Fruit fly (Drosophila melanogaster) whole organism, embryonic: Measurements from ENCODE around the gene CG2955.

Experiments used
- B-H2 ChIP-seq: fragments of 200-800 bp; sonication (Bioruptor generic); optimal IDR thresholded peaks from 2 replicates; lab custom pipeline; 2018; ENCODE audit warnings: missing biosample characterization, mild to moderate bottlenecking, missing genetic modification characterization
- BEAF-32 ChIP-seq: fragments of 200-800 bp; sonication (Bioruptor generic); optimal IDR thresholded peaks from 3 replicates; lab custom pipeline; 2017; ENCODE audit warnings: missing biosample characterization, missing genetic modification characterization, mild to moderate bottlenecking, moderate library complexity, missing genetic modification reagents
- CG10147 ChIP-seq: fragments of 200-800 bp; sonication (Bioruptor generic); optimal IDR thresholded peaks from 2 replicates; lab custom pipeline; 2019; ENCODE audit warnings: missing biosample characterization, mild to moderate bottlenecking, missing genetic modification characterization, moderate library complexity
- CG10959 ChIP-seq: fragments of 200-800 bp; sonication (Bioruptor generic); IDR thresholded peaks from 2 replicates; pipeline ENCODE4 v1.3.6; 2022; ENCODE audit warnings: missing biosample characterization, missing genetic modification characterization
- CG11085 ChIP-seq: fragments of 200-800 bp; sonication (Bioruptor generic); IDR thresholded peaks from 2 replicates; pipeline ENCODE4 v1.3.6; 2022; ENCODE audit warnings: missing biosample characterization, missing genetic modification characterization
- CG11093 ChIP-seq: fragments of 200-800 bp; sonication (Bioruptor generic); IDR thresholded peaks from 3 replicates; pipeline ENCODE4 v1.3.6; 2022; ENCODE audit warnings: missing biosample characterization, missing genetic modification characterization
- CG11560 ChIP-seq: fragments of 200-800 bp; sonication (Bioruptor generic); IDR thresholded peaks from 3 replicates; pipeline ENCODE4 v1.3.6; 2022; ENCODE audit warnings: missing biosample characterization, missing genetic modification characterization
- CG12071 ChIP-seq: fragments of 200-800 bp; sonication (Bioruptor generic); optimal IDR thresholded peaks from 3 replicates; lab custom pipeline; 2018; ENCODE audit warnings: missing biosample characterization, mild to moderate bottlenecking, missing genetic modification characterization
- CG12155 ChIP-seq: fragments of 200-800 bp; sonication (Bioruptor generic); optimal IDR thresholded peaks from 3 replicates; lab custom pipeline; 2016; ENCODE audit warnings: missing biosample characterization, missing genetic modification characterization
- CG13624 ChIP-seq: fragments of 200-800 bp; sonication (Bioruptor generic); optimal IDR thresholded peaks from 2 replicates; lab custom pipeline; 2016; ENCODE audit warnings: missing biosample characterization, missing genetic modification characterization
- CG13775 ChIP-seq: fragments of 200-800 bp; sonication (Bioruptor generic); optimal IDR thresholded peaks from 3 replicates; lab custom pipeline; 2017; ENCODE audit warnings: missing biosample characterization, mild to moderate bottlenecking, missing genetic modification characterization
- CG15601 ChIP-seq: fragments of 200-800 bp; sonication (Bioruptor generic); optimal IDR thresholded peaks from 3 replicates; lab custom pipeline; 2019; ENCODE audit warnings: missing biosample characterization, mild to moderate bottlenecking, missing genetic modification characterization, moderate library complexity
- CG17328 ChIP-seq: fragments of 200-800 bp; sonication (Bioruptor generic); IDR thresholded peaks from 2 replicates; pipeline ENCODE4 v1.3.6; 2022; ENCODE audit warnings: missing biosample characterization, missing genetic modification characterization
- CG17359 ChIP-seq: fragments of 200-800 bp; sonication (Bioruptor generic); optimal IDR thresholded peaks from 3 replicates; lab custom pipeline; 2018; ENCODE audit warnings: missing biosample characterization, mild to moderate bottlenecking, missing genetic modification characterization, moderate library complexity
- CG17361 ChIP-seq: fragments of 200-800 bp; sonication (Bioruptor generic); IDR thresholded peaks from 3 replicates; pipeline ENCODE4 v1.3.6; 2022; ENCODE audit warnings: missing biosample characterization, missing genetic modification characterization
- CG17568 ChIP-seq: fragments of 200-800 bp; sonication (Bioruptor generic); optimal IDR thresholded peaks from 2 replicates; lab custom pipeline; 2018; ENCODE audit warnings: missing biosample characterization, mild to moderate bottlenecking, missing genetic modification characterization, moderate library complexity
- CG18262 ChIP-seq: fragments of 200-800 bp; optimal IDR thresholded peaks from 3 replicates; lab custom pipeline; 2019; ENCODE audit warnings: missing biosample characterization, mild to moderate bottlenecking, missing genetic modification characterization, moderate library complexity
- CG18619 ChIP-seq: fragments of 200-800 bp; sonication (Bioruptor generic); optimal IDR thresholded peaks from 3 replicates; lab custom pipeline; 2017; ENCODE audit warnings: missing biosample characterization, mild to moderate bottlenecking, missing genetic modification characterization
- CG31441 ChIP-seq: fragments of 200-800 bp; sonication (Bioruptor generic); IDR thresholded peaks from 2 replicates; pipeline ENCODE4 v1.3.6; 2022; ENCODE audit warnings: missing biosample characterization, missing genetic modification characterization
- CG3847 ChIP-seq: fragments of 200-800 bp; sonication (Bioruptor generic); IDR thresholded peaks from 2 replicates; pipeline ENCODE4 v1.3.6; 2022; ENCODE audit warnings: missing biosample characterization, missing genetic modification characterization
- CG4282 ChIP-seq: fragments of 200-800 bp; sonication (Bioruptor generic); optimal IDR thresholded peaks from 2 replicates; lab custom pipeline; 2016; ENCODE audit warnings: missing biosample characterization, missing genetic modification characterization
- CG6854 ChIP-seq: fragments of 200-800 bp; sonication (Bioruptor generic); optimal IDR thresholded peaks from 3 replicates; lab custom pipeline; 2017; ENCODE audit warnings: missing biosample characterization, mild to moderate bottlenecking, missing genetic modification characterization
- CG7839 ChIP-seq: fragments of 200-800 bp; sonication (Bioruptor generic); optimal IDR thresholded peaks from 3 replicates; lab custom pipeline; 2018; ENCODE audit warnings: missing biosample characterization, mild to moderate bottlenecking, missing genetic modification characterization, moderate library complexity
- CG7987 ChIP-seq: fragments of 200-800 bp; sonication (Bioruptor generic); optimal IDR thresholded peaks from 2 replicates; lab custom pipeline; 2018; ENCODE audit warnings: missing biosample characterization, mild to moderate bottlenecking, missing genetic modification characterization, moderate library complexity
- CG8765 ChIP-seq: fragments of 200-800 bp; sonication (Bioruptor generic); IDR thresholded peaks from 2 replicates; pipeline ENCODE4 v1.3.6; 2022; ENCODE audit warnings: missing biosample characterization, missing genetic modification characterization
- CG9797 ChIP-seq: fragments of 200-800 bp; sonication (Bioruptor generic); optimal IDR thresholded peaks from 3 replicates; lab custom pipeline; 2018; ENCODE audit warnings: missing biosample characterization, mild to moderate bottlenecking, missing genetic modification characterization
- CrebB ChIP-seq: fragments of 200-800 bp; sonication (Bioruptor generic); optimal IDR thresholded peaks from 3 replicates; lab custom pipeline; 2018; ENCODE audit warnings: missing biosample characterization, mild to moderate bottlenecking, missing genetic modification characterization
- Doc3 ChIP-seq: fragments of 200-800 bp; sonication (Bioruptor generic); IDR thresholded peaks from 3 replicates; pipeline ENCODE4 v1.3.6; 2022; ENCODE audit warnings: missing biosample characterization, missing genetic modification characterization; ENCODE audit not compliant: partially characterized antibody
- E2f2 ChIP-seq: fragments of 200-800 bp; sonication (Bioruptor generic); IDR thresholded peaks from 2 replicates; pipeline ENCODE4 v1.3.6; 2022; ENCODE audit warnings: missing biosample characterization, missing genetic modification characterization
- Kr ChIP-seq: fragments of 200-800 bp; sonication (Bioruptor generic); optimal IDR thresholded peaks from 2 replicates; lab custom pipeline; 2017; ENCODE audit warnings: missing biosample characterization, mild to moderate bottlenecking, missing genetic modification characterization
- Lim3 ChIP-seq: fragments of 200-800 bp; sonication (Bioruptor generic); IDR thresholded peaks from 2 replicates; pipeline ENCODE4 v1.3.6; 2022; ENCODE audit warnings: missing biosample characterization, missing genetic modification characterization
- MTF-1 ChIP-seq: fragments of 200-800 bp; sonication (Bioruptor generic); optimal IDR thresholded peaks from 2 replicates; lab custom pipeline; 2018; ENCODE audit warnings: missing biosample characterization, mild to moderate bottlenecking, missing genetic modification characterization, borderline replicate concordance
- Meics ChIP-seq: fragments of 200-800 bp; sonication (Bioruptor generic); optimal IDR thresholded peaks from 2 replicates; lab custom pipeline; 2017; ENCODE audit warnings: missing biosample characterization, mild to moderate bottlenecking, missing genetic modification characterization
- NfI ChIP-seq: fragments of 200-800 bp; sonication (Bioruptor generic); optimal IDR thresholded peaks from 3 replicates; lab custom pipeline; 2018; ENCODE audit warnings: missing biosample characterization, mild to moderate bottlenecking, missing genetic modification characterization, moderate library complexity
- Oaz ChIP-seq: fragments of 200-800 bp; sonication (Bioruptor generic); IDR thresholded peaks from 2 replicates; pipeline ENCODE4 v1.3.6; 2022; ENCODE audit warnings: missing biosample characterization, missing genetic modification characterization
- Ravus ChIP-seq: fragments of 200-800 bp; sonication (Bioruptor generic); IDR thresholded peaks from 2 replicates; pipeline ENCODE4 v1.3.6; 2022; ENCODE audit warnings: missing biosample characterization, missing genetic modification characterization
- Sox100B ChIP-seq: fragments of 200-800 bp; sonication (Bioruptor generic); optimal IDR thresholded peaks from 3 replicates; lab custom pipeline; 2018; ENCODE audit warnings: missing biosample characterization, mild to moderate bottlenecking, missing genetic modification characterization
- TFAM ChIP-seq: fragments of 200-800 bp; sonication (Bioruptor generic); optimal IDR thresholded peaks from 2 replicates; lab custom pipeline; 2017; ENCODE audit warnings: missing biosample characterization, missing genetic modification characterization, inconsistent platforms
- Taf1 ChIP-seq: fragments of 200-800 bp; sonication (Bioruptor generic); IDR thresholded peaks from 2 replicates; pipeline ENCODE4 v1.3.6; 2022; ENCODE audit warnings: missing biosample characterization, missing genetic modification characterization
- Usf ChIP-seq: fragments of 200-800 bp; sonication (Bioruptor generic); optimal IDR thresholded peaks from 2 replicates; lab custom pipeline; 2017; ENCODE audit warnings: missing genotype, missing biosample characterization, missing genetic modification characterization
- dimm ChIP-seq: fragments of 200-800 bp; sonication (Bioruptor generic); IDR thresholded peaks from 2 replicates; pipeline ENCODE4 v1.3.6; 2022; ENCODE audit warnings: missing biosample characterization, missing genetic modification characterization
- eve ChIP-seq, 2 experiments: fragments of >200 bp; optimal IDR thresholded peaks; 2 replicates each; lab custom pipeline; 2017; ENCODE audit warnings: missing biosample characterization in 2 of 2, missing genetic modification characterization in 2 of 2
- ftz-f1 ChIP-seq: fragments of 200-800 bp; sonication (Bioruptor generic); optimal IDR thresholded peaks from 2 replicates; lab custom pipeline; 2016; ENCODE audit warnings: missing biosample characterization, missing genetic modification characterization
- gem ChIP-seq: fragments of 200-800 bp; sonication (Bioruptor generic); optimal IDR thresholded peaks from 2 replicates; lab custom pipeline; 2019; ENCODE audit warnings: missing biosample characterization, mild to moderate bottlenecking, missing genetic modification characterization, moderate library complexity
- h ChIP-seq: fragments of >200 bp; optimal IDR thresholded peaks from 2 replicates; lab custom pipeline; 2017
- hbn ChIP-seq: fragments of 200-800 bp; sonication (Bioruptor generic); IDR thresholded peaks from 2 replicates; pipeline ENCODE4 v1.3.6; 2022; ENCODE audit warnings: missing biosample characterization, missing genetic modification characterization; ENCODE audit not compliant: partially characterized antibody
- mld ChIP-seq: fragments of 200-800 bp; sonication (Bioruptor generic); IDR thresholded peaks from 3 replicates; pipeline ENCODE4 v1.3.6; 2022; ENCODE audit warnings: missing biosample characterization, missing genetic modification characterization; ENCODE audit not compliant: partially characterized antibody
- oc ChIP-seq: fragments of 200-800 bp; sonication (Bioruptor generic); optimal IDR thresholded peaks from 2 replicates; lab custom pipeline; 2018; ENCODE audit warnings: missing biosample characterization, mild to moderate bottlenecking, missing genetic modification characterization, moderate library complexity
- pan ChIP-seq, 4 experiments: fragments of >200 bp in 3 of 4; fragments of 200-800 bp in 1 of 4; sonication (Bioruptor generic) in 1 of 4; optimal IDR thresholded peaks in 3 of 4; IDR thresholded peaks in 1 of 4; 2 replicates each; pipeline versions ENCODE4 v1.3.6 to Lab custom; 2017 to 2022; ENCODE audit warnings: missing biosample characterization in 2 of 4, missing genetic modification characterization in 2 of 4, mixed read lengths in 1 of 4
- rib ChIP-seq: fragments of 200-800 bp; sonication (Bioruptor generic); IDR thresholded peaks from 2 replicates; pipeline ENCODE4 v1.3.6; 2022; ENCODE audit warnings: missing biosample characterization, missing genetic modification characterization
- sens ChIP-seq: fragments of 200-800 bp; sonication (Bioruptor generic); peaks from one replicate; lab custom pipeline; 2016; ENCODE audit warnings: missing biosample characterization, missing genetic modification characterization
- tgo ChIP-seq: fragments of 200-800 bp; sonication (Bioruptor generic); IDR thresholded peaks from 3 replicates; pipeline ENCODE4 v1.3.6; 2022; ENCODE audit warnings: missing biosample characterization, missing genetic modification characterization

Gene CG2955

DNA sequence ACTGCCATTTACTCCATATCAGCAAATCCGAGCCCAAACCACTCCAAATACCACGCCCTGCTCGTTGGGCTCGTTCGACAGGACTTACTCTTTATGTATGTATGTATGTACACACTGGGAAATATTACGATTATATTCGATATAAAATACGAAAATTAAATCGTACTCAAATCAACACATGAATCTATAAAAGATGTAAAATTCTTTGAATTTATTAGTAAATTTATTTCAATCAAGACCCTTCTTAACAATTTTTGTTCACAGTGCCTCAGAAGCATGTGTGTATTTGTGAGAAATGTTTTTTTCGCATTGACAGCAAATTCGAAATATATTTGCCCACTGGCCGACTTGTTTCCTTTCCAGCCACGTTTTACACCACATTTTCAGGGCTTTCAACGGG, 2.8 kb upstream of the CG2955 start (continued):
- no peak for TF ChIP-seq oc
- TF ChIP-seq E2f2: no peak
- TF ChIP-seq Doc3: no peak
- TF ChIP-seq Lim3 (GFP tag; lab: Robert Waterston, UW): no peak
- TF ChIP-seq CG13624 (GFP tag; lab: Kevin White, UChicago): no peak
- no peak for TF ChIP-seq B-H2 (GFP tag; lab: Kevin White, UChicago)
- TF ChIP-seq sens: peak; percentile 74
- 0 out of 2 replicates have a peak, but pooled peaks have one; percentile 31 for TF ChIP-seq CG31441 (GFP tag; lab: Robert Waterston, UW)
- no peak for TF ChIP-seq h (lab: Kevin White, UChicago)
- no peak for TF ChIP-seq Sox100B (GFP tag; lab: Kevin White, UChicago)
- TF ChIP-seq tgo (GFP tag; lab: Robert Waterston, UW): 0 out of 3 replicates have a peak, but pooled peaks have one; percentile 21
- no peak for TF ChIP-seq Ravus
- TF ChIP-seq CG12155 (GFP tag; lab: Kevin White, UChicago): no peak
- TF ChIP-seq CG17328 (GFP tag; lab: Robert Waterston, UW): no peak
- no peak for TF ChIP-seq CG11093 (GFP tag; lab: Robert Waterston, UW)
- no peak for TF ChIP-seq CG10147 (GFP tag; lab: Kevin White, UChicago)
- TF ChIP-seq ftz-f1: no peak
- TF ChIP-seq pan (optimal IDR thresholded peaks at IDR 0.05; lab: Kevin White, UChicago): no peak
- no peak for TF ChIP-seq pan (GFP tag; optimal IDR thresholded peaks at IDR 0.05 in 1 of 2, IDR thresholded peaks at IDR 0.05 in 1 of 2)
- TF ChIP-seq CG11085 (GFP tag; lab: Robert Waterston, UW): no peak
- TF ChIP-seq CG12071 (GFP tag; lab: Kevin White, UChicago): no peak
- no peak for TF ChIP-seq CG18619 (GFP tag; lab: Kevin White, UChicago)
- no peak for TF ChIP-seq Usf (GFP tag; lab: Kevin White, UChicago)
- TF ChIP-seq CrebB: no peak
- no peak for TF ChIP-seq BEAF-32 (GFP tag; lab: Kevin White, UChicago)
- TF ChIP-seq CG4282 (GFP tag; lab: Kevin White, UChicago): no peak
- TF ChIP-seq CG8765 (GFP tag; lab: Robert Waterston, UW): no peak
- no peak for TF ChIP-seq CG7987 (GFP tag; lab: Kevin White, UChicago)
- TF ChIP-seq CG9797: no peak
- TF ChIP-seq MTF-1 (GFP tag; lab: Kevin White, UChicago): no peak
- no peak for TF ChIP-seq CG13775 (GFP tag; lab: Kevin White, UChicago)
- no peak for TF ChIP-seq Oaz
- TF ChIP-seq CG18262 (tag; lab: Kevin White, UChicago): no peak
- TF ChIP-seq mld (GFP tag; lab: Robert Waterston, UW): no peak
- no peak for TF ChIP-seq CG10959 (GFP tag; lab: Robert Waterston, UW)
- peak; percentile 11 for TF ChIP-seq CG17359 (tag; lab: Kevin White, UChicago)
- TF ChIP-seq CG15601: no peak
- TF ChIP-seq CG17361 (GFP tag; lab: Robert Waterston, UW): no peak
- no peak for TF ChIP-seq rib (GFP tag; lab: Robert Waterston, UW)
- no peak for TF ChIP-seq hbn (GFP tag; lab: Robert Waterston, UW)
- TF ChIP-seq Meics: peak; percentile 30
- TF ChIP-seq gem (tag; lab: Kevin White, UChicago): peak; percentile 34
- no peak for TF ChIP-seq CG6854 (GFP tag; lab: Kevin White, UChicago)
- no peak for TF ChIP-seq CG11560 (tag; lab: Robert Waterston, UW)
- no peak for TF ChIP-seq CG3847
- peak; percentile 14 for TF ChIP-seq NfI (GFP tag; lab: Kevin White, UChicago)
- TF ChIP-seq Kr: no peak
- TF ChIP-seq CG17568 (GFP tag; lab: Kevin White, UChicago): no peak
- TF ChIP-seq CG7839 (tag; lab: Kevin White, UChicago): peak; percentile 27
- TF ChIP-seq Taf1 (GFP tag; lab: Robert Waterston, UW): no peak
- TF ChIP-seq dimm (GFP tag; lab: Robert Waterston, UW): no peak
- TF ChIP-seq eve (GFP tag; optimal IDR thresholded peaks at IDR 0.05; lab: Kevin White, UChicago): no peak
- TF ChIP-seq TFAM: no peak
